Worm (Caenorhabditis elegans) whole organism, L3 larva: Measurements from ENCODE around the gene R05A10.6.

ENCODE experiments used
- ceh-82 ChIP-seq: fragments of 150-350 bp; optimal IDR thresholded peaks from 2 replicates; lab custom pipeline; 2014; ENCODE audit warnings: missing biosample characterization, missing genetic modification characterization
- fkh-10 ChIP-seq: sonication (generic microtip); optimal IDR thresholded peaks from 2 replicates; lab custom pipeline; 2017; ENCODE audit warnings: missing biosample characterization, missing genetic modification reagents, missing genetic modification characterization
- lin-15B ChIP-seq: fragments of 150-350 bp; optimal IDR thresholded peaks from 2 replicates; lab custom pipeline; 2014; ENCODE audit warnings: missing biosample characterization, missing genetic modification characterization
- nhr-12 ChIP-seq: fragments of 150-350 bp; optimal IDR thresholded peaks from 2 replicates; lab custom pipeline; 2014; ENCODE audit warnings: missing biosample characterization, missing genetic modification characterization
- nhr-28 ChIP-seq: fragments of 150-350 bp; optimal IDR thresholded peaks from 2 replicates; lab custom pipeline; 2014; ENCODE audit warnings: missing biosample characterization, missing genetic modification characterization
- nhr-67 ChIP-seq: fragments of 150-350 bp; optimal IDR thresholded peaks from 2 replicates; lab custom pipeline; 2014; ENCODE audit warnings: missing biosample characterization, missing genetic modification characterization
- unc-62 ChIP-seq: fragments of 150-350 bp; sonication (generic microtip); optimal IDR thresholded peaks from 4 replicates; lab custom pipeline; 2014; ENCODE audit warnings: missing biosample characterization, missing genetic modification reagents, missing genetic modification characterization

ce11 chrIV:14177058-14177457, 11.5 kb downstream of the R05A10.6 start, which contains the start of gene R05A10.2:
- TF ChIP-seq ceh-82 (tag; lab: Kevin White, UChicago) (no peak), unc-62 (no peak), fkh-10 (GFP tag; lab: Kevin White, UChicago) (no peak), nhr-67 (no peak), nhr-12 (tag; lab: Kevin White, UChicago) (no peak), nhr-28 (tag; lab: Kevin White, UChicago) (no peak), lin-15B (tag; lab: Kevin White, UChicago) (no peak)
